Fruit fly (Drosophila melanogaster): Measurements from ENCODE around the gene rudhira.

DNA sequence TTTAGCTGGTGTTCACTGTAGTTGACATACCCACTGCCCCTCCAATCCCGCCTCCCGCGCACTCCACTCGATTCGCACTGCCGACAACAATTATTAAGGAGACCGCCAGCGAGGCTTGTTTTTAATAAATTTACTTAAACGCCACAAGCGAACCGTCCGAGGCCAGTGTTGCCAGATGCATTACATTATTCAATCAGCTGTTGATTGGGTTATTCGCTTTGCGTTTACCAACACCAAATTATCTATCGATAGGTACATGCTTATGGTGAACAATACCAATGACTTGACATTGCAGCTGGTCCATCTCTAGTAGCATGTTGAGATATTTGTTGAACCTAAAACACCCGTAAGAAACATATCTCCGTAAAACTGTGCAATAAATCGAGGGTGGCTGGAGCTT lies 70.3 kb downstream of the rudhira start, which contains the start of the genes CG10353 and SelG:
- TF ChIP-seq insv (optimal IDR thresholded peaks at IDR 0.05): no peak
- TF ChIP-seq h (optimal IDR thresholded peaks at IDR 0.05): no peak
